Worm (Caenorhabditis elegans) whole organism, midembryonic: Measurements from ENCODE around the gene ZC373.5.

ENCODE experiments used
- T22C8.4 ChIP-seq: fragments of 200-800 bp; sonication (Bioruptor generic); IDR thresholded peaks from 2 replicates; pipeline ENCODE4 v1.3.6; 2022; ENCODE audit warnings: missing genetic modification characterization, missing compliant biosample characterization
- klf-2 ChIP-seq: fragments of 200-800 bp; sonication (Bioruptor generic); conservative IDR thresholded peaks from 2 replicates; pipeline ENCODE4 v1.3.6; 2022; ENCODE audit warnings: missing genetic modification reagents, missing genetic modification characterization, missing compliant biosample characterization
- ref-1 ChIP-seq: fragments of 200-800 bp; sonication (Bioruptor generic); conservative IDR thresholded peaks from 2 replicates; pipeline ENCODE4 v1.3.6; 2022; ENCODE audit warnings: missing genetic modification reagents, missing genetic modification characterization, missing compliant biosample characterization
- tab-1 ChIP-seq: fragments of 200-800 bp; sonication (Bioruptor generic); IDR thresholded peaks from 2 replicates; pipeline ENCODE4 v1.3.6; 2022; ENCODE audit warnings: missing genetic modification characterization, missing compliant biosample characterization
- ztf-23 ChIP-seq: fragments of 200-800 bp; sonication (Bioruptor generic); IDR thresholded peaks from 2 replicates; pipeline ENCODE4 v1.3.6; 2022; ENCODE audit warnings: missing genetic modification reagents, missing genetic modification characterization, missing compliant biosample characterization

DNA sequence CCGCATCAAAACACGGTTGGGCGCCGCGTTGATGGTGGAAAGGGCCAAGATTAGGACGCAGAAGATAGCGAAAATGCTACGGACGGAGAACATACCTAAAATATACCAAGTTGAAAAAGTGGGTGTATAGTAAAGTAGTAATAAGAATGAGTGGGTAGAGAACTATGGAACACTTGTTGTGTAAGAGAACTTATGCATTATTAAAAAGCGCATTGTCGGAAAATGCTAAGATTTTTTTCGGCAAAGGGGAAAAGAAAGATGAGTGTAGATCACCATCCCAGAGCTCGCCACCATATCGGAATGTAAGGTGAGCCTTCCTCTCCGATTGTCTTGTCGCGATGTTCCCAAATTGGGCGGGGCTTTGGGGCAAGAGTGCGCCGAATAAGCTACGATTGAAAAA lies 13.7 kb upstream of the ZC373.5 start, which contains the start of gene flp-28:
- no peak for TF ChIP-seq ref-1 (GFP tag; lab: Robert Waterston, UW)
- TF ChIP-seq klf-2 (GFP tag; lab: Robert Waterston, UW): no peak
- TF ChIP-seq tab-1 (GFP tag; lab: Robert Waterston, UW): no peak
- TF ChIP-seq ztf-23: no peak
- TF ChIP-seq T22C8.4 (GFP tag; lab: Robert Waterston, UW): no peak
